Worm (Caenorhabditis elegans): Measurements from ENCODE around the gene ZC518.8.

- TF ChIP-seq dmd-9 (GFP tag; IDR thresholded peaks at IDR 0.05) (no peak), unc-130 (GFP tag; optimal IDR thresholded peaks at IDR 0.05) (no peak), dmd-6 (GFP tag; IDR thresholded peaks at IDR 0.05) (no peak), arid-1 (GFP tag; conservative IDR thresholded peaks at IDR 0.05) (no peak)
These were observed 30.8 kb downstream of the ZC518.8 start, which contains the start of gene ufd-1 for ce11 chrIV:12330840-12331359.
